Fruit fly (Drosophila melanogaster) whole organism, embryonic: ENCODE measurements around the gene CG8142.

ENCODE experiments used
- Atf-2 ChIP-seq: fragments of 200-800 bp; sonication (Bioruptor generic); optimal IDR thresholded peaks from 2 replicates; lab custom pipeline; 2016; ENCODE audit warnings: missing biosample characterization, missing genetic modification characterization
- BEAF-32 ChIP-seq: fragments of 200-800 bp; sonication (Bioruptor generic); optimal IDR thresholded peaks from 3 replicates; lab custom pipeline; 2017; ENCODE audit warnings: missing biosample characterization, missing genetic modification characterization, mild to moderate bottlenecking, moderate library complexity, missing genetic modification reagents
- CG10565 ChIP-seq: fragments of 200-800 bp; sonication (Bioruptor generic); optimal IDR thresholded peaks from 3 replicates; lab custom pipeline; 2016; ENCODE audit warnings: missing biosample characterization, mild to moderate bottlenecking, missing genetic modification characterization
- CG11504 ChIP-seq: fragments of 200-800 bp; sonication (Bioruptor generic); optimal IDR thresholded peaks from 3 replicates; lab custom pipeline; 2019; ENCODE audit warnings: missing biosample characterization, mild to moderate bottlenecking, missing genetic modification characterization, moderate library complexity
- CG12104 ChIP-seq: fragments of 200-800 bp; sonication (Bioruptor generic); optimal IDR thresholded peaks from 3 replicates; lab custom pipeline; 2016; ENCODE audit warnings: missing biosample characterization, missing genetic modification characterization
- CG12155 ChIP-seq: fragments of 200-800 bp; sonication (Bioruptor generic); optimal IDR thresholded peaks from 3 replicates; lab custom pipeline; 2016; ENCODE audit warnings: missing biosample characterization, missing genetic modification characterization
- CG13296 ChIP-seq: fragments of 200-800 bp; sonication (Bioruptor generic); optimal IDR thresholded peaks from 3 replicates; lab custom pipeline; 2018; ENCODE audit warnings: missing biosample characterization, mild to moderate bottlenecking, missing genetic modification characterization
- CG14710 ChIP-seq: fragments of 200-800 bp; sonication (Bioruptor generic); optimal IDR thresholded peaks from 3 replicates; lab custom pipeline; 2019; ENCODE audit warnings: missing biosample characterization, mild to moderate bottlenecking, missing genetic modification characterization, moderate library complexity
- CG15269 ChIP-seq: fragments of 200-800 bp; sonication (Bioruptor generic); optimal IDR thresholded peaks from 2 replicates; lab custom pipeline; 2018; ENCODE audit warnings: missing biosample characterization, mild to moderate bottlenecking, missing genetic modification characterization, moderate library complexity
- CG17829 ChIP-seq: fragments of 200-800 bp; optimal IDR thresholded peaks from 2 replicates; lab custom pipeline; 2019; ENCODE audit warnings: missing biosample characterization, mild to moderate bottlenecking, missing genetic modification characterization, moderate library complexity
- CG18262 ChIP-seq: fragments of 200-800 bp; optimal IDR thresholded peaks from 3 replicates; lab custom pipeline; 2019; ENCODE audit warnings: missing biosample characterization, mild to moderate bottlenecking, missing genetic modification characterization, moderate library complexity
- CG2116 ChIP-seq: fragments of 200-800 bp; sonication (Bioruptor generic); optimal IDR thresholded peaks from 3 replicates; lab custom pipeline; 2018; ENCODE audit warnings: missing biosample characterization, mild to moderate bottlenecking, missing genetic modification characterization
- CG2129 ChIP-seq: fragments of 200-800 bp; sonication (Bioruptor generic); IDR thresholded peaks from 2 replicates; pipeline ENCODE4 v1.3.6; 2022; ENCODE audit warnings: missing biosample characterization, missing genetic modification characterization; ENCODE audit not compliant: partially characterized antibody
- CG2678 ChIP-seq: fragments of 200-800 bp; sonication (Bioruptor generic); optimal IDR thresholded peaks from 3 replicates; lab custom pipeline; 2019; ENCODE audit warnings: missing biosample characterization, mild to moderate bottlenecking, missing genetic modification characterization, moderate library complexity
- CG30431 ChIP-seq: fragments of 200-800 bp; sonication (Bioruptor generic); optimal IDR thresholded peaks from 2 replicates; lab custom pipeline; 2017; ENCODE audit warnings: missing biosample characterization, missing genetic modification characterization
- CG3726 ChIP-seq: fragments of 200-800 bp; sonication (Bioruptor generic); IDR thresholded peaks from 3 replicates; pipeline ENCODE4, ENCODE4 v1.3.6; 2022; ENCODE audit warnings: missing biosample characterization, missing genetic modification characterization
- CG3847 ChIP-seq: fragments of 200-800 bp; sonication (Bioruptor generic); IDR thresholded peaks from 2 replicates; pipeline ENCODE4 v1.3.6; 2022; ENCODE audit warnings: missing biosample characterization, missing genetic modification characterization
- CG4360 ChIP-seq: fragments of 200-800 bp; sonication (Bioruptor generic); IDR thresholded peaks from 2 replicates; pipeline ENCODE4 v1.3.6; 2022; ENCODE audit warnings: missing biosample characterization, missing genetic modification characterization
- CG43689 ChIP-seq: fragments of 200-800 bp; sonication (Bioruptor generic); IDR thresholded peaks from 2 replicates; pipeline ENCODE4 v1.3.6; 2022; ENCODE audit warnings: missing biosample characterization, missing genetic modification characterization
- CG5180 ChIP-seq: fragments of 200-800 bp; sonication (Bioruptor generic); optimal IDR thresholded peaks from 3 replicates; lab custom pipeline; 2017; ENCODE audit warnings: missing biosample characterization, missing genetic modification characterization, mild to moderate bottlenecking, moderate library complexity, missing genetic modification reagents
- CG8281 ChIP-seq: fragments of 200-800 bp; sonication (Bioruptor generic); optimal IDR thresholded peaks from 2 replicates; lab custom pipeline; 2018; ENCODE audit warnings: missing biosample characterization, mild to moderate bottlenecking, missing genetic modification characterization, moderate library complexity
- CG9437 ChIP-seq: fragments of 200-800 bp; sonication (Bioruptor generic); optimal IDR thresholded peaks from 2 replicates; lab custom pipeline; 2018; ENCODE audit warnings: missing biosample characterization, mild to moderate bottlenecking, missing genetic modification characterization
- CTCF ChIP-seq: fragments of 200-800 bp; sonication (Bioruptor generic); optimal IDR thresholded peaks from 2 replicates; lab custom pipeline; 2017; ENCODE audit warnings: missing biosample characterization, mild to moderate bottlenecking, missing genetic modification characterization, moderate library complexity
- CrebB ChIP-seq: fragments of 200-800 bp; sonication (Bioruptor generic); optimal IDR thresholded peaks from 3 replicates; lab custom pipeline; 2018; ENCODE audit warnings: missing biosample characterization, mild to moderate bottlenecking, missing genetic modification characterization
- Dek ChIP-seq: fragments of 200-800 bp; sonication (Bioruptor generic); optimal IDR thresholded peaks from 3 replicates; lab custom pipeline; 2019; ENCODE audit warnings: missing biosample characterization, mild to moderate bottlenecking, missing genetic modification characterization, moderate library complexity
- E2f2 ChIP-seq: fragments of 200-800 bp; sonication (Bioruptor generic); IDR thresholded peaks from 2 replicates; pipeline ENCODE4 v1.3.6; 2022; ENCODE audit warnings: missing biosample characterization, missing genetic modification characterization
- Hr51 ChIP-seq, 2 experiments: fragments of 200-800 bp; sonication (Bioruptor generic); optimal IDR thresholded peaks; 2 replicates in 1 of 2; 3 replicates in 1 of 2; lab custom pipeline; 2016 to 2018; ENCODE audit warnings: missing biosample characterization in 2 of 2, missing genetic modification characterization in 2 of 2, mild to moderate bottlenecking in 1 of 2, moderate library complexity in 1 of 2
- Mrtf ChIP-seq: fragments of 200-800 bp; sonication (Bioruptor generic); IDR thresholded peaks from 3 replicates; pipeline ENCODE4 v1.3.6; 2022; ENCODE audit warnings: missing biosample characterization, missing genetic modification characterization
- NC2β ChIP-seq: fragments of 200-800 bp; sonication (Bioruptor generic); optimal IDR thresholded peaks from 2 replicates; lab custom pipeline; 2016; ENCODE audit warnings: missing biosample characterization, missing genetic modification characterization
- Rx ChIP-seq: fragments of 200-800 bp; sonication (Bioruptor generic); IDR thresholded peaks from 2 replicates; pipeline ENCODE4 v1.3.6; 2022; ENCODE audit warnings: missing biosample characterization, missing genetic modification characterization
- bab2 ChIP-seq: fragments of 200-800 bp; sonication (Bioruptor generic); optimal IDR thresholded peaks from 2 replicates; lab custom pipeline; 2016; ENCODE audit warnings: missing biosample characterization, missing genetic modification characterization
- bigmax ChIP-seq: fragments of 200-800 bp; sonication (Bioruptor generic); optimal IDR thresholded peaks from 2 replicates; lab custom pipeline; 2018; ENCODE audit warnings: missing biosample characterization, mild to moderate bottlenecking, missing genetic modification characterization
- da ChIP-seq: fragments of 200-800 bp; sonication (Bioruptor generic); optimal IDR thresholded peaks from 2 replicates; lab custom pipeline; 2016; ENCODE audit warnings: missing biosample characterization, missing genetic modification characterization
- dan ChIP-seq: fragments of 200-800 bp; sonication (Bioruptor generic); IDR thresholded peaks from 2 replicates; pipeline ENCODE4 v1.3.6; 2022; ENCODE audit warnings: missing biosample characterization, missing genetic modification characterization
- ems ChIP-seq: fragments of 200-800 bp; sonication (Bioruptor generic); optimal IDR thresholded peaks from 3 replicates; lab custom pipeline; 2016; ENCODE audit warnings: missing biosample characterization, missing genetic modification characterization
- eve ChIP-seq, 2 experiments: fragments of >200 bp; optimal IDR thresholded peaks; 2 replicates each; lab custom pipeline; 2017; ENCODE audit warnings: missing biosample characterization in 2 of 2, missing genetic modification characterization in 2 of 2
- lab ChIP-seq: fragments of 200-800 bp; sonication (Bioruptor generic); optimal IDR thresholded peaks from 3 replicates; lab custom pipeline; 2017; ENCODE audit warnings: missing biosample characterization, missing genetic modification characterization, mild to moderate bottlenecking, moderate library complexity, missing genetic modification reagents
- maf-S ChIP-seq: fragments of 200-800 bp; sonication (Bioruptor generic); optimal IDR thresholded peaks from 2 replicates; lab custom pipeline; 2016; ENCODE audit warnings: missing biosample characterization, missing genetic modification characterization
- onecut ChIP-seq: fragments of 200-800 bp; sonication (Bioruptor generic); IDR thresholded peaks from 2 replicates; pipeline ENCODE4 v1.3.6; 2022; ENCODE audit warnings: missing biosample characterization, missing genetic modification characterization
- org-1 ChIP-seq: fragments of 200-800 bp; sonication (Bioruptor generic); optimal IDR thresholded peaks from 2 replicates; lab custom pipeline; 2017; ENCODE audit warnings: missing biosample characterization, missing genetic modification characterization
- p53 ChIP-seq: fragments of 200-800 bp; sonication (Bioruptor generic); optimal IDR thresholded peaks from 2 replicates; lab custom pipeline; 2016; ENCODE audit warnings: missing biosample characterization, missing genetic modification characterization
- peb ChIP-seq: fragments of 200-800 bp; sonication (Bioruptor generic); IDR thresholded peaks from 2 replicates; pipeline ENCODE4 v1.3.6; 2022; ENCODE audit warnings: missing biosample characterization, missing genetic modification characterization
- pho ChIP-seq: fragments of 200-800 bp; sonication (Bioruptor generic); optimal IDR thresholded peaks from 2 replicates; lab custom pipeline; 2016; ENCODE audit warnings: missing biosample characterization, missing genetic modification characterization
- ranshi ChIP-seq: fragments of 200-800 bp; sonication (Bioruptor generic); IDR thresholded peaks from 2 replicates; pipeline ENCODE4 v1.3.6; 2022; ENCODE audit warnings: missing biosample characterization, missing genetic modification characterization
- sens ChIP-seq: fragments of 200-800 bp; sonication (Bioruptor generic); peaks from one replicate; lab custom pipeline; 2016; ENCODE audit warnings: missing biosample characterization, missing genetic modification characterization
- seq ChIP-seq: fragments of 200-800 bp; sonication (Bioruptor generic); IDR thresholded peaks from 2 replicates; pipeline ENCODE4 v1.3.6; 2022; ENCODE audit warnings: missing biosample characterization, missing genetic modification characterization
- slou ChIP-seq: fragments of 200-800 bp; sonication (Bioruptor generic); optimal IDR thresholded peaks from 3 replicates; lab custom pipeline; 2016; ENCODE audit warnings: missing biosample characterization, missing genetic modification characterization
- sob ChIP-seq: fragments of 200-800 bp; sonication (Bioruptor generic); IDR thresholded peaks from 2 replicates; pipeline ENCODE4 v1.3.6; 2022; ENCODE audit warnings: missing biosample characterization, missing genetic modification characterization
- tgo ChIP-seq: fragments of 200-800 bp; sonication (Bioruptor generic); IDR thresholded peaks from 3 replicates; pipeline ENCODE4 v1.3.6; 2022; ENCODE audit warnings: missing biosample characterization, missing genetic modification characterization

Gene CG8142

DNA sequence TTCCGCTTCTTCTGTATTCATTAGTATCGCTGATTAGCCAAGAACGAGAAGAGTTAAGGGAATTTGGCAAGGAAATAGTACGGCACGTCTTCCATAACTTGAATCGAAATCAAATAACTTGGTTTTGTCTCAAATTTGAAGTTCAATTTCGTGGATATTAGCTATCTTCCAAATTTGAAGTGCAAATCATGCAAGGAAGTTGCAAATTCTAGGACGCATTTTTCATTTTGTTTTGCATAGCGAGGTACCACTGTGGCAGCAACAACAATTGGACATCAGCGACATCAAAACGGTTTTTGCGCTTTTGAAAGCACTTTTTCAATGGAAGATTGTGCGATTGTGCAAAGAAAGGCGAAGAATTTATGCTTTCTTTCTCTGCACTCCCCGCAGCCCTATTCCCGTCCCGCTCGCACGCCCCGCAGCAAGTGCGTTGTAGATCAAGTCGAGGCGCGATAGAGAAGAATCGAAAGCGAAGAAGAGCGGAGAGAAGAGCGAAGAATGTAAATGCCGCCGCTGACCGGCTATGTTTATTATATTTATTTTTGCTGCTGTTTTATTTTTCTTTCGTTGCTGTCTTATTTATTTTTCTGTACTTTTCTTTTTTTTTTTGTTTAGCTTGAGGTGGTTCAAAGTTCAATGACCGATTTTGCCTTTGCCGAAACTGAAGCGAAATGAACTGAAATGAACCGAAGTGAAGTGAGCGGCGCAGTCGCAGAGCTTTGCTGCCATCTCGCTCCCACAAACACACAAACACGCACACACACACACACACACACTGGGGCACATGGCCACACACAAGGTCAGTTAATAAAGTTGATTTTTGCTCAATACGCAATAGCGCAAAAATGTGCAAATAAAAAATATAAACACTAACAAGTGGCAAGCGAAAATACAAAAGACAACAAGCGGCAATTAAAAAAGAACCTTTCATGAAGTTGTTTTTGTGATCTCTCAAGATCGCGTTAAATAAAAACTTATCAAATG is 36.9 kb upstream of the CG8142 start (continued):
- no peak for TF ChIP-seq CG9437 (GFP tag; lab: Kevin White, UChicago)
- no peak for TF ChIP-seq bigmax (GFP tag; lab: Kevin White, UChicago)
- TF ChIP-seq NC2β, result no peak
- peak; percentile 36 for TF ChIP-seq maf-S (GFP tag; lab: Kevin White, UChicago)
- TF ChIP-seq CG4360 (GFP tag; lab: Robert Waterston, UW), result no peak
- no peak for TF ChIP-seq CG8281
- TF ChIP-seq dan (GFP tag; lab: Robert Waterston, UW), result no peak
- no peak for TF ChIP-seq CG3726 (GFP tag; lab: Robert Waterston, UW)
- peak; percentile 22 for TF ChIP-seq CG18262 (tag; lab: Kevin White, UChicago)
- TF ChIP-seq ranshi (GFP tag; lab: Robert Waterston, UW), result peak; percentile 65; the same call in 1 of the 2 replicates
- TF ChIP-seq CG43689, result no peak
- TF ChIP-seq peb (GFP tag; lab: Robert Waterston, UW), result no peak
- no peak for TF ChIP-seq BEAF-32 (GFP tag; lab: Kevin White, UChicago)
- TF ChIP-seq p53 (GFP tag; lab: Kevin White, UChicago), result no peak
- no peak for TF ChIP-seq CG12104 (GFP tag; lab: Kevin White, UChicago)
- no peak for TF ChIP-seq slou (GFP tag; lab: Kevin White, UChicago)
- peak; percentile 44 for TF ChIP-seq CG3847
- peak; percentile 6 to 59 for TF ChIP-seq Hr51 (GFP tag; optimal IDR thresholded peaks at IDR 0.05; lab: Kevin White, UChicago)
- TF ChIP-seq org-1 (GFP tag; lab: Kevin White, UChicago), result no peak
- no peak for TF ChIP-seq CG2116 (GFP tag; lab: Kevin White, UChicago)
- TF ChIP-seq sens (GFP tag; lab: Kevin White, UChicago), result peak; percentile 55
- no peak for TF ChIP-seq E2f2 (GFP tag; lab: Robert Waterston, UW)
- TF ChIP-seq eve (GFP tag; optimal IDR thresholded peaks at IDR 0.05; lab: Kevin White, UChicago), result peak in 1 of 2 experiments; percentile 83
- TF ChIP-seq CG30431 (GFP tag; lab: Kevin White, UChicago), result no peak
- TF ChIP-seq pho (GFP tag; lab: Kevin White, UChicago), result peak; percentile 71
- peak; percentile 20 for TF ChIP-seq Dek
- TF ChIP-seq seq, result peak; percentile 47; the same call in 1 of the 2 replicates
- TF ChIP-seq Atf-2 (GFP tag; lab: Kevin White, UChicago), result peak; percentile 28
- TF ChIP-seq Mrtf (GFP tag; lab: Robert Waterston, UW), result 0 out of 3 replicates have a peak, but pooled peaks have one; percentile 48
- TF ChIP-seq CG12155, result peak; percentile 58
- TF ChIP-seq CG2678 (tag; lab: Kevin White, UChicago), result peak; percentile 73
- no peak for TF ChIP-seq CG14710 (tag; lab: Kevin White, UChicago)
- peak; percentile 15 for TF ChIP-seq CG5180 (GFP tag; lab: Kevin White, UChicago)
- peak; percentile 23 for TF ChIP-seq ems (GFP tag; lab: Kevin White, UChicago)
- no peak for TF ChIP-seq CG10565 (GFP tag; lab: Kevin White, UChicago)
- peak; percentile 76 for TF ChIP-seq lab (GFP tag; lab: Kevin White, UChicago)
- no peak for TF ChIP-seq da (GFP tag; lab: Kevin White, UChicago)
- TF ChIP-seq tgo (GFP tag; lab: Robert Waterston, UW), result no peak
- TF ChIP-seq bab2 (GFP tag; lab: Kevin White, UChicago), result peak; percentile 46
- TF ChIP-seq onecut (GFP tag; lab: Robert Waterston, UW), result 0 out of 2 replicates have a peak, but pooled peaks have one; percentile 8
- no peak for TF ChIP-seq CTCF (GFP tag; lab: Kevin White, UChicago)
- TF ChIP-seq CG17829, result peak; percentile 0
- TF ChIP-seq CG2129, result no peak
- peak; percentile 68 for TF ChIP-seq CG11504
- peak; percentile 41; the same call in 1 of the 2 replicates for TF ChIP-seq sob (GFP tag; lab: Robert Waterston, UW)
- TF ChIP-seq CG13296, result peak; percentile 17
- no peak for TF ChIP-seq CrebB (tag; lab: Kevin White, UChicago)
- TF ChIP-seq Rx, result peak; percentile 39; the same call in 1 of the 2 replicates
- TF ChIP-seq CG15269 (tag; lab: Kevin White, UChicago), result peak; percentile 70
